Worm (Caenorhabditis elegans) whole organism, L2 larva: ENCODE results near the gene C15H9.11.
A peak's percentile ranks its signal among the peaks of the same experiment; 100 is the strongest.

Experiments used
- F13H6.1 ChIP-seq: sonication (generic microtip); optimal IDR thresholded peaks from 2 replicates; lab custom pipeline; 2016; ENCODE audit warnings: missing genetic modification characterization, missing compliant biosample characterization
- R02D3.7 ChIP-seq: fragments of 150-350 bp; optimal IDR thresholded peaks from 2 replicates; lab custom pipeline; 2014; ENCODE audit warnings: missing biosample characterization, missing genetic modification characterization
- Y55F3AM.14 ChIP-seq: fragments of 200-800 bp; sonication (Bioruptor generic); optimal IDR thresholded peaks from 2 replicates; lab custom pipeline; 2018; ENCODE audit warnings: mild to moderate bottlenecking, missing genetic modification characterization, missing compliant biosample characterization
- alr-1 ChIP-seq: fragments of 150-350 bp; optimal IDR thresholded peaks from 2 replicates; lab custom pipeline; 2014; ENCODE audit warnings: missing biosample characterization, missing genetic modification characterization
- ama-1 ChIP-seq: fragments of 150-350 bp; optimal IDR thresholded peaks from 2 replicates; lab custom pipeline; 2018; ENCODE audit warnings: inconsistent platforms
- blmp-1 ChIP-seq: sonication (generic microtip); optimal IDR thresholded peaks from 2 replicates; lab custom pipeline; 2017; ENCODE audit warnings: missing genetic modification characterization, mild to moderate bottlenecking, missing compliant biosample characterization, antibody characterized with exemption, moderate library complexity; ENCODE audit not compliant: insufficient read depth
- ceh-82 ChIP-seq: fragments of 150-350 bp; optimal IDR thresholded peaks from 2 replicates; lab custom pipeline; 2014; ENCODE audit warnings: missing biosample characterization, missing genetic modification characterization
- crh-2 ChIP-seq: sonication (generic microtip); optimal IDR thresholded peaks from 2 replicates; lab custom pipeline; 2017; ENCODE audit warnings: missing biosample characterization, missing genetic modification characterization
- dmd-4 ChIP-seq: sonication (generic microtip); optimal IDR thresholded peaks from 2 replicates; lab custom pipeline; 2017; ENCODE audit warnings: missing biosample characterization, missing genetic modification characterization
- elt-1 ChIP-seq: fragments of 150-350 bp; optimal IDR thresholded peaks from 2 replicates; lab custom pipeline; 2014; ENCODE audit warnings: missing biosample characterization, missing genetic modification characterization
- elt-3 ChIP-seq: sonication (generic microtip); optimal IDR thresholded peaks from 2 replicates; lab custom pipeline; 2017; ENCODE audit warnings: missing biosample characterization, missing genetic modification characterization
- fos-1 ChIP-seq: fragments of 150-350 bp; optimal IDR thresholded peaks from 2 replicates; lab custom pipeline; 2014; ENCODE audit warnings: missing biosample characterization, missing genetic modification characterization
- gmeb-1 ChIP-seq: fragments of 150-350 bp; optimal IDR thresholded peaks from 2 replicates; lab custom pipeline; 2014; ENCODE audit warnings: missing biosample characterization, missing genetic modification characterization
- lin-13 ChIP-seq: fragments of 150-350 bp; optimal IDR thresholded peaks from 2 replicates; lab custom pipeline; 2014; ENCODE audit warnings: missing biosample characterization, missing genetic modification reagents, missing genetic modification characterization
- lin-39 ChIP-seq: fragments of 150-350 bp; optimal IDR thresholded peaks from 2 replicates; lab custom pipeline; 2014; ENCODE audit warnings: missing biosample characterization, missing genetic modification reagents, missing genetic modification characterization
- lsy-2 ChIP-seq, 2 experiments: fragments of 150-350 bp in 1 of 2; sonication (generic microtip) in 1 of 2; optimal IDR thresholded peaks; 2 replicates each; lab custom pipeline; 2014 to 2017; ENCODE audit warnings: missing biosample characterization in 2 of 2, missing genetic modification characterization in 2 of 2
- mab-5 ChIP-seq: fragments of 150-350 bp; optimal IDR thresholded peaks from 2 replicates; lab custom pipeline; 2014; ENCODE audit warnings: missing biosample characterization, missing genetic modification characterization
- mbf-1 ChIP-seq: sonication (generic microtip); optimal IDR thresholded peaks from 2 replicates; lab custom pipeline; 2017; ENCODE audit warnings: missing biosample characterization, missing genetic modification characterization
- mdl-1 ChIP-seq, 2 experiments: fragments of 150-350 bp in 1 of 2; sonication (generic microtip) in 1 of 2; optimal IDR thresholded peaks; 2 replicates each; lab custom pipeline; 2017; ENCODE audit warnings: missing biosample characterization in 2 of 2, missing genetic modification characterization in 2 of 2
- nhr-10 ChIP-seq: sonication (generic microtip); optimal IDR thresholded peaks from 2 replicates; lab custom pipeline; 2017; ENCODE audit warnings: missing biosample characterization, missing genetic modification characterization
- nhr-129 ChIP-seq: fragments of 150-350 bp; optimal IDR thresholded peaks from 2 replicates; lab custom pipeline; 2014; ENCODE audit warnings: missing biosample characterization, missing genetic modification characterization
- nhr-21 ChIP-seq: fragments of 150-350 bp; optimal IDR thresholded peaks from 2 replicates; lab custom pipeline; 2014; ENCODE audit warnings: missing biosample characterization, missing genetic modification characterization
- nhr-23 ChIP-seq: fragments of 150-350 bp; optimal IDR thresholded peaks from 2 replicates; lab custom pipeline; 2014; ENCODE audit warnings: missing biosample characterization, missing genetic modification reagents, missing genetic modification characterization
- nhr-6 ChIP-seq: fragments of 150-350 bp; optimal IDR thresholded peaks from 2 replicates; lab custom pipeline; 2014; ENCODE audit warnings: missing biosample characterization, missing genetic modification characterization
- nhr-77 ChIP-seq: fragments of 150-350 bp; optimal IDR thresholded peaks from 2 replicates; lab custom pipeline; 2014; ENCODE audit warnings: missing biosample characterization, missing genetic modification characterization
- sem-4 ChIP-seq: fragments of 150-350 bp; optimal IDR thresholded peaks from 2 replicates; lab custom pipeline; 2014; ENCODE audit warnings: missing biosample characterization, missing genetic modification reagents, missing genetic modification characterization
- skn-1 ChIP-seq: sonication (generic microtip); optimal IDR thresholded peaks from 2 replicates; lab custom pipeline; 2017; ENCODE audit warnings: missing biosample characterization, missing genetic modification characterization
- sma-3 ChIP-seq: sonication (generic microtip); optimal IDR thresholded peaks from 2 replicates; lab custom pipeline; 2016; ENCODE audit warnings: missing genetic modification reagents, missing genetic modification characterization, missing compliant biosample characterization
- sma-9 ChIP-seq, 2 experiments: fragments of 150-350 bp in 1 of 2; sonication (generic microtip) in 1 of 2; optimal IDR thresholded peaks; 2 replicates each; lab custom pipeline; 2014 to 2016; ENCODE audit warnings: missing genetic modification characterization in 2 of 2, mild to moderate bottlenecking in 1 of 2, missing biosample characterization in 1 of 2, missing compliant biosample characterization in 1 of 2, missing genetic modification reagents in 1 of 2, moderate library complexity in 1 of 2
- unc-55 ChIP-seq: fragments of 150-350 bp; sonication (generic microtip); optimal IDR thresholded peaks from 3 replicates; lab custom pipeline; 2014; ENCODE audit warnings: missing biosample characterization, missing genetic modification reagents, missing genetic modification characterization
- unc-62 ChIP-seq: fragments of 150-350 bp; optimal IDR thresholded peaks from 2 replicates; lab custom pipeline; 2014; ENCODE audit warnings: missing biosample characterization, missing genetic modification reagents, missing genetic modification characterization
- zag-1 ChIP-seq: fragments of 150-350 bp; optimal IDR thresholded peaks from 2 replicates; lab custom pipeline; 2014; ENCODE audit warnings: missing biosample characterization, missing genetic modification characterization
- ztf-1 ChIP-seq: fragments of 200-800 bp; sonication (Bioruptor generic); conservative IDR thresholded peaks from 2 replicates; pipeline ENCODE4 v1.3.6; 2022; ENCODE audit warnings: missing genetic modification characterization, missing compliant biosample characterization
- ztf-11 ChIP-seq: sonication (generic microtip); optimal IDR thresholded peaks from 2 replicates; lab custom pipeline; 2017; ENCODE audit warnings: missing biosample characterization, missing genetic modification characterization
- ztf-4 ChIP-seq: fragments of 150-350 bp; optimal IDR thresholded peaks from 2 replicates; lab custom pipeline; 2014; ENCODE audit warnings: missing biosample characterization, missing genetic modification characterization

C15H9.11 gene

ce11 chrX:6103297-6103696 is at the start of gene C15H9.11:
TSS of gene C15H9.11 (minus strand) at chrX:6103397.
- TF ChIP-seq mab-5 (tag; lab: Kevin White, UChicago) (no peak), elt-1 (tag; lab: Kevin White, UChicago) (no peak), nhr-129 (tag; lab: Kevin White, UChicago) (no peak)

ce11 chrX:6150949-6151519 is 47.8 kb upstream of the C15H9.11 start:
- TF ChIP-seq skn-1 (tag; lab: Kevin White, UChicago) (no peak), crh-2 (tag; lab: Kevin White, UChicago) (no peak), ama-1 (lab: Kevin White, UChicago) (no peak), sem-4 (tag; lab: Kevin White, UChicago) (no peak), unc-62 (GFP tag; lab: Kevin White, UChicago) (no peak), ztf-4 (tag; lab: Kevin White, UChicago) (no peak), lsy-2 (tag; optimal IDR thresholded peaks at IDR 0.05; lab: Kevin White, UChicago) (no peak), elt-3 (tag; lab: Kevin White, UChicago) (no peak), nhr-23 (tag; lab: Kevin White, UChicago) (no peak), nhr-6 (tag; lab: Kevin White, UChicago) (no peak), ztf-1 (GFP tag; lab: Robert Waterston, UW) (no peak), sma-9 (GFP tag; optimal IDR thresholded peaks at IDR 0.05; lab: Kevin White, UChicago) (no peak), sma-9 (tag; optimal IDR thresholded peaks at IDR 0.05; lab: Kevin White, UChicago) (no peak), nhr-77 (tag; lab: Kevin White, UChicago) (no peak), lin-39 (no peak), ceh-82 (no peak), mab-5 (tag; lab: Kevin White, UChicago) (no peak), sma-3 (GFP tag; lab: Kevin White, UChicago) (no peak)

- TF ChIP-seq blmp-1 (no peak), ama-1 (lab: Kevin White, UChicago) (no peak), nhr-129 (tag; lab: Kevin White, UChicago) (no peak), alr-1 (tag; lab: Kevin White, UChicago) (no peak), ztf-4 (tag; lab: Kevin White, UChicago) (no peak), nhr-10 (tag; lab: Kevin White, UChicago) (no peak), ceh-82 (no peak), elt-3 (tag; lab: Kevin White, UChicago) (no peak), gmeb-1 (tag; lab: Kevin White, UChicago) (no peak)
Observed at ce11 chrX:6150449-6150848, 47.3 kb upstream of the C15H9.11 start, which contains the start of gene tag-275. TSS of gene tag-275 (minus strand) at chrX:6150549.

- TF ChIP-seq sem-4 (tag; lab: Kevin White, UChicago) (peak; percentile 18), R02D3.7 (no peak)
Observed at ce11 chrX:6145921-6146320, 42.7 kb upstream of the C15H9.11 start.

- TF ChIP-seq mdl-1 (tag; optimal IDR thresholded peaks at IDR 0.05; lab: Kevin White, UChicago) (no peak), alr-1 (tag; lab: Kevin White, UChicago) (no peak), sma-3 (GFP tag; lab: Kevin White, UChicago) (no peak), unc-62 (GFP tag; lab: Kevin White, UChicago) (no peak), ztf-1 (GFP tag; lab: Robert Waterston, UW) (no peak), gmeb-1 (tag; lab: Kevin White, UChicago) (no peak), nhr-21 (no peak), sem-4 (tag; lab: Kevin White, UChicago) (no peak), nhr-23 (tag; lab: Kevin White, UChicago) (no peak), zag-1 (tag; lab: Kevin White, UChicago) (no peak), nhr-10 (tag; lab: Kevin White, UChicago) (no peak), nhr-6 (tag; lab: Kevin White, UChicago) (no peak)
Observed at ce11 chrX:6138243-6138642, 35.0 kb upstream of the C15H9.11 start, which contains the start of gene Y72A10A.1. TSS of gene Y72A10A.1 (minus strand) at chrX:6138343.

- TF ChIP-seq skn-1 (tag; lab: Kevin White, UChicago) = no peak
- TF ChIP-seq mab-5 (tag; lab: Kevin White, UChicago) = peak; percentile 7
- peak; percentile 64 for TF ChIP-seq zag-1 (tag; lab: Kevin White, UChicago)
- TF ChIP-seq F13H6.1 (tag; lab: Kevin White, UChicago) = peak; percentile 59
- TF ChIP-seq Y55F3AM.14 (GFP tag; lab: Kevin White, UChicago) = peak; percentile 58
- no peak for TF ChIP-seq dmd-4
- TF ChIP-seq mbf-1 (tag; lab: Kevin White, UChicago) = no peak
- TF ChIP-seq sma-9 (GFP tag; optimal IDR thresholded peaks at IDR 0.05; lab: Kevin White, UChicago) = no peak
- TF ChIP-seq sma-9 (tag; optimal IDR thresholded peaks at IDR 0.05; lab: Kevin White, UChicago) = no peak
- TF ChIP-seq crh-2 (tag; lab: Kevin White, UChicago) = peak; percentile 8
- TF ChIP-seq mdl-1 (tag; optimal IDR thresholded peaks at IDR 0.05; lab: Kevin White, UChicago) = peak in 1 of 2 experiments; percentile 6
- no peak for TF ChIP-seq ztf-11
- no peak for TF ChIP-seq ztf-4 (tag; lab: Kevin White, UChicago)
- TF ChIP-seq elt-3 (tag; lab: Kevin White, UChicago) = no peak
- TF ChIP-seq nhr-77 (tag; lab: Kevin White, UChicago) = no peak
- TF ChIP-seq elt-1 (tag; lab: Kevin White, UChicago) = no peak
- no peak for TF ChIP-seq ztf-1 (GFP tag; lab: Robert Waterston, UW)
- no peak for TF ChIP-seq alr-1 (tag; lab: Kevin White, UChicago)
- TF ChIP-seq unc-55 (GFP tag; lab: Kevin White, UChicago) = peak; percentile 38
- no peak for TF ChIP-seq lin-39
- no peak for TF ChIP-seq fos-1 (tag; lab: Kevin White, UChicago)
- peak; percentile 1 for TF ChIP-seq lin-13 (GFP tag; lab: Kevin White, UChicago)
Observed at ce11 chrX:6134423-6134822, 31.2 kb upstream of the C15H9.11 start.
